Worm (Caenorhabditis elegans) whole organism, L1 larva: ENCODE data around the gene F22E5.13.

Source experiments
- C16A3.4 ChIP-seq: fragments of 150-350 bp; optimal IDR thresholded peaks from 2 replicates; lab custom pipeline; 2014; ENCODE audit warnings: missing biosample characterization, missing genetic modification characterization
- C34B4.2 ChIP-seq: sonication (generic microtip); optimal IDR thresholded peaks from 2 replicates; lab custom pipeline; 2017; ENCODE audit warnings: mild to moderate bottlenecking, missing genetic modification characterization, missing compliant biosample characterization
- Y116A8C.19 ChIP-seq: sonication (generic microtip); optimal IDR thresholded peaks from 2 replicates; lab custom pipeline; 2016; ENCODE audit warnings: missing compliant biosample characterization, missing genetic modification characterization, borderline replicate concordance
- aha-1 ChIP-seq: fragments of 150-350 bp; optimal IDR thresholded peaks from 2 replicates; lab custom pipeline; 2014; ENCODE audit warnings: missing biosample characterization, missing genetic modification characterization
- ama-1 ChIP-seq: fragments of 150-350 bp; optimal IDR thresholded peaks from 2 replicates; lab custom pipeline; 2014
- ceh-63 ChIP-seq: fragments of 200-800 bp; sonication (Bioruptor generic); optimal IDR thresholded peaks from 2 replicates; lab custom pipeline; 2018; ENCODE audit warnings: mild to moderate bottlenecking, missing genetic modification characterization, missing compliant biosample characterization
- ceh-8 ChIP-seq: fragments of 200-800 bp; sonication (Bioruptor generic); optimal IDR thresholded peaks from 2 replicates; lab custom pipeline; 2018; ENCODE audit warnings: mild to moderate bottlenecking, missing genetic modification characterization, moderate library complexity, missing compliant biosample characterization
- ceh-82 ChIP-seq, 3 experiments: fragments of 150-350 bp in 1 of 3; sonication (generic microtip) in 2 of 3; optimal IDR thresholded peaks; 2 replicates each; lab custom pipeline; 2014 to 2017; ENCODE audit warnings: missing biosample characterization in 3 of 3, missing genetic modification characterization in 3 of 3
- efl-3 ChIP-seq: fragments of 200-800 bp; sonication (Bioruptor generic); optimal IDR thresholded peaks from 2 replicates; lab custom pipeline; 2018; ENCODE audit warnings: mild to moderate bottlenecking, missing genetic modification characterization, missing compliant biosample characterization
- egl-13 ChIP-seq: sonication (generic microtip); optimal IDR thresholded peaks from 2 replicates; lab custom pipeline; 2016; ENCODE audit warnings: missing genotype, missing genetic modification reagents, missing genetic modification characterization, missing compliant biosample characterization
- elt-2 ChIP-seq: sonication (generic microtip); optimal IDR thresholded peaks from 2 replicates; lab custom pipeline; 2016; ENCODE audit warnings: missing genetic modification characterization, mild to moderate bottlenecking, inconsistent platforms, missing compliant biosample characterization, missing genetic modification reagents
- elt-3 ChIP-seq, 6 experiments: fragments of 150-350 bp in 1 of 6; sonication (generic microtip); optimal IDR thresholded peaks; 2 replicates each; lab custom pipeline; 2017 to 2018; ENCODE audit warnings: missing biosample characterization in 6 of 6, missing genetic modification characterization in 6 of 6, inconsistent platforms in 1 of 6
- ets-5 ChIP-seq: fragments of 200-800 bp; sonication (Bioruptor generic); IDR thresholded peaks from 2 replicates; pipeline ENCODE4 v1.3.6; 2022; ENCODE audit warnings: missing genetic modification characterization, missing compliant biosample characterization
- fkh-10 ChIP-seq: sonication (generic microtip); optimal IDR thresholded peaks from 2 replicates; lab custom pipeline; 2017; ENCODE audit warnings: missing biosample characterization, missing genetic modification reagents, missing genetic modification characterization
- fkh-4 ChIP-seq: sonication (generic microtip); optimal IDR thresholded peaks from 2 replicates; lab custom pipeline; 2016; ENCODE audit warnings: missing compliant biosample characterization, missing genetic modification characterization, borderline replicate concordance
- fkh-8 ChIP-seq: sonication (generic microtip); optimal IDR thresholded peaks from 2 replicates; lab custom pipeline; 2016; ENCODE audit warnings: mild to moderate bottlenecking, missing genetic modification characterization, missing compliant biosample characterization
- fos-1 ChIP-seq: fragments of 150-350 bp; optimal IDR thresholded peaks from 2 replicates; lab custom pipeline; 2014; ENCODE audit warnings: missing biosample characterization, missing genetic modification characterization
- grh-1 ChIP-seq: fragments of 200-800 bp; sonication (Bioruptor generic); IDR thresholded peaks from 2 replicates; pipeline ENCODE4 v1.3.6; 2022; ENCODE audit warnings: missing genetic modification reagents, missing genetic modification characterization, missing compliant biosample characterization
- hlh-17 ChIP-seq: fragments of 200-800 bp; sonication (Bioruptor generic); optimal IDR thresholded peaks from 2 replicates; lab custom pipeline; 2018; ENCODE audit warnings: missing genetic modification characterization, mild to moderate bottlenecking, missing compliant biosample characterization, moderate library complexity, borderline replicate concordance
- lin-13 ChIP-seq: fragments of 150-350 bp; optimal IDR thresholded peaks from 2 replicates; lab custom pipeline; 2014; ENCODE audit warnings: missing biosample characterization, missing genetic modification reagents, missing genetic modification characterization
- lin-14 ChIP-seq: fragments of 200-800 bp; sonication (Bioruptor generic); optimal IDR thresholded peaks from 2 replicates; lab custom pipeline; 2018; ENCODE audit warnings: mild to moderate bottlenecking, missing genetic modification characterization, moderate library complexity, missing compliant biosample characterization
- lin-15B ChIP-seq: fragments of 150-350 bp; sonication (generic microtip); optimal IDR thresholded peaks from 3 replicates; lab custom pipeline; 2014; ENCODE audit warnings: missing biosample characterization, missing genetic modification characterization
- lin-35 ChIP-seq, 2 experiments: fragments of 150-350 bp; optimal IDR thresholded peaks; 2 replicates each; lab custom pipeline; 2014; ENCODE audit warnings: missing biosample characterization in 2 of 2, missing genetic modification characterization in 2 of 2, missing genetic modification reagents in 2 of 2
- lin-39 ChIP-seq: fragments of 150-350 bp; optimal IDR thresholded peaks from 2 replicates; lab custom pipeline; 2014; ENCODE audit warnings: missing biosample characterization, missing genetic modification reagents, missing genetic modification characterization
- lir-3 ChIP-seq: sonication (generic microtip); optimal IDR thresholded peaks from 2 replicates; lab custom pipeline; 2016; ENCODE audit warnings: mild to moderate bottlenecking, missing genetic modification characterization, moderate library complexity, missing compliant biosample characterization; ENCODE audit not compliant: poor library complexity
- mdl-1 ChIP-seq, 2 experiments: fragments of 150-350 bp; optimal IDR thresholded peaks; 2 replicates each; lab custom pipeline; 2014 to 2017; ENCODE audit warnings: missing biosample characterization in 2 of 2, missing genetic modification characterization in 2 of 2, inconsistent platforms in 1 of 2
- mef-2 ChIP-seq: fragments of 150-350 bp; optimal IDR thresholded peaks from 2 replicates; lab custom pipeline; 2014; ENCODE audit warnings: missing biosample characterization, missing genetic modification characterization
- mep-1 ChIP-seq: fragments of 150-350 bp; optimal IDR thresholded peaks from 2 replicates; lab custom pipeline; 2014; ENCODE audit warnings: missing biosample characterization, missing genetic modification characterization
- nhr-12 ChIP-seq: sonication (generic microtip); optimal IDR thresholded peaks from 2 replicates; lab custom pipeline; 2017; ENCODE audit warnings: missing biosample characterization, missing genetic modification characterization
- nhr-90 ChIP-seq: sonication (generic microtip); optimal IDR thresholded peaks from 2 replicates; lab custom pipeline; 2016; ENCODE audit warnings: mild to moderate bottlenecking, missing genetic modification characterization, missing compliant biosample characterization; ENCODE audit not compliant: poor library complexity
- pax-3 ChIP-seq: fragments of 200-800 bp; sonication (Bioruptor generic); optimal IDR thresholded peaks from 2 replicates; lab custom pipeline; 2018; ENCODE audit warnings: mild to moderate bottlenecking, missing genetic modification characterization, moderate library complexity, missing compliant biosample characterization
- sox-4 ChIP-seq: sonication (generic microtip); optimal IDR thresholded peaks from 2 replicates; lab custom pipeline; 2016; ENCODE audit warnings: missing genetic modification characterization, missing compliant biosample characterization
- tlp-1 ChIP-seq: fragments of 150-350 bp; optimal IDR thresholded peaks from 2 replicates; lab custom pipeline; 2014; ENCODE audit warnings: missing biosample characterization, missing genetic modification characterization
- unc-130 ChIP-seq: fragments of 150-350 bp; optimal IDR thresholded peaks from 2 replicates; lab custom pipeline; 2017; ENCODE audit warnings: missing biosample characterization, missing genetic modification characterization, inconsistent platforms
- unc-86 ChIP-seq: sonication (generic microtip); optimal IDR thresholded peaks from 2 replicates; lab custom pipeline; 2016; ENCODE audit warnings: missing genetic modification characterization, missing compliant biosample characterization
- unc-98 ChIP-seq: fragments of 200-800 bp; sonication (Bioruptor generic); IDR thresholded peaks from 2 replicates; pipeline ENCODE4 v1.3.6; 2022; ENCODE audit warnings: missing genetic modification characterization, missing compliant biosample characterization
- xbp-1 ChIP-seq: sonication (generic microtip); optimal IDR thresholded peaks from 2 replicates; lab custom pipeline; 2016; ENCODE audit warnings: missing genetic modification characterization, missing compliant biosample characterization
- zag-1 ChIP-seq: fragments of 150-350 bp; optimal IDR thresholded peaks from 2 replicates; lab custom pipeline; 2014; ENCODE audit warnings: missing biosample characterization, missing genetic modification characterization
- zip-4 ChIP-seq: fragments of 200-800 bp; sonication (Bioruptor generic); optimal IDR thresholded peaks from 2 replicates; lab custom pipeline; 2018; ENCODE audit warnings: mild to moderate bottlenecking, missing genetic modification characterization, moderate library complexity, missing compliant biosample characterization
- ztf-4 ChIP-seq: fragments of 150-350 bp; optimal IDR thresholded peaks from 2 replicates; lab custom pipeline; 2014; ENCODE audit warnings: missing biosample characterization, missing genetic modification characterization

Gene F22E5.13

ce11 chrII:2686985-2687675 is 37.7 kb upstream of the F22E5.13 start, which contains the start of the genes sup-9 and nspf-1 (continued):
- no peak for TF ChIP-seq nhr-90 (tag; lab: Kevin White, UChicago)
- TF ChIP-seq nhr-12: no peak
- TF ChIP-seq ztf-4: no peak
- TF ChIP-seq zag-1: no peak
- TF ChIP-seq unc-130 (tag; lab: Kevin White, UChicago): no peak
- no peak for TF ChIP-seq lir-3
- TF ChIP-seq sox-4 (tag; lab: Kevin White, UChicago): no peak
- TF ChIP-seq mdl-1 (tag; optimal IDR thresholded peaks at IDR 0.05; lab: Kevin White, UChicago): no peak
- TF ChIP-seq unc-98 (GFP tag; lab: Robert Waterston, UW): no peak
- no peak for TF ChIP-seq aha-1
- TF ChIP-seq mep-1 (tag; lab: Kevin White, UChicago): no peak
- peak in 1 of 3 experiments; percentile 28 for TF ChIP-seq ceh-82 (tag; optimal IDR thresholded peaks at IDR 0.05; lab: Kevin White, UChicago)
- TF ChIP-seq fkh-4 (tag; lab: Kevin White, UChicago): peak; percentile 78
- TF ChIP-seq unc-86 (tag; lab: Kevin White, UChicago): no peak
- no peak for TF ChIP-seq Y116A8C.19 (tag; lab: Kevin White, UChicago)
- no peak for TF ChIP-seq hlh-17 (GFP tag; lab: Kevin White, UChicago)
- no peak for TF ChIP-seq ceh-63 (GFP tag; lab: Kevin White, UChicago)
- TF ChIP-seq mef-2 (tag; lab: Kevin White, UChicago): no peak
- TF ChIP-seq zip-4: no peak
- no peak for TF ChIP-seq elt-3 (tag; optimal IDR thresholded peaks at IDR 0.05; lab: Kevin White, UChicago)
- no peak for TF ChIP-seq C34B4.2 (tag; lab: Kevin White, UChicago)
- no peak for TF ChIP-seq elt-2 (tag; lab: Kevin White, UChicago)
- peak; percentile 33 for TF ChIP-seq lin-13
- TF ChIP-seq efl-3 (GFP tag; lab: Kevin White, UChicago): no peak
- peak; percentile 81 for TF ChIP-seq lin-14
- TF ChIP-seq fos-1 (tag; lab: Kevin White, UChicago): no peak
- no peak for TF ChIP-seq ets-5 (GFP tag; lab: Robert Waterston, UW)

ce11 chrII:2684783-2685182 is 35.3 kb upstream of the F22E5.13 start:
- TF ChIP-seq fkh-10 (GFP tag; lab: Kevin White, UChicago) (no peak), tlp-1 (tag; lab: Kevin White, UChicago) (no peak), lin-39 (no peak), grh-1 (GFP tag; lab: Robert Waterston, UW) (no peak), lin-15B (tag; lab: Kevin White, UChicago) (no peak), lin-35 (GFP tag; optimal IDR thresholded peaks at IDR 0.05; lab: Kevin White, UChicago) (no peak), C16A3.4 (tag; lab: Kevin White, UChicago) (no peak), ama-1 (no peak), ceh-8 (GFP tag; lab: Kevin White, UChicago) (no peak), fos-1 (tag; lab: Kevin White, UChicago) (no peak), fkh-8 (tag; lab: Kevin White, UChicago) (no peak), lin-14 (no peak), xbp-1 (tag; lab: Kevin White, UChicago) (no peak), efl-3 (GFP tag; lab: Kevin White, UChicago) (no peak), pax-3 (no peak), egl-13 (no peak)
